Fruit fly (Drosophila melanogaster) whole organism, prepupa: ENCODE data around the gene SF2.

Source experiments
- CG15336 ChIP-seq: fragments of 200-800 bp; sonication (Bioruptor generic); IDR thresholded peaks from 2 replicates; pipeline ENCODE4 v1.3.6; 2022; ENCODE audit warnings: missing biosample characterization, missing genetic modification characterization
- CG3919 ChIP-seq: fragments of 200-800 bp; sonication (Bioruptor generic); optimal IDR thresholded peaks from 3 replicates; lab custom pipeline; 2016; ENCODE audit warnings: missing biosample characterization, missing genetic modification characterization
- CG4318 ChIP-seq: fragments of 200-800 bp; sonication (Bioruptor generic); optimal IDR thresholded peaks from 3 replicates; lab custom pipeline; 2017; ENCODE audit warnings: missing biosample characterization, mild to moderate bottlenecking, missing genetic modification characterization
- CG6792 ChIP-seq: fragments of 200-800 bp; sonication (Bioruptor generic); optimal IDR thresholded peaks from 3 replicates; lab custom pipeline; 2016; ENCODE audit warnings: missing biosample characterization, missing genetic modification characterization
- CG6808 ChIP-seq: fragments of 200-800 bp; sonication (Bioruptor generic); optimal IDR thresholded peaks from 3 replicates; lab custom pipeline; 2017; ENCODE audit warnings: missing biosample characterization, missing genetic modification characterization, mild to moderate bottlenecking, moderate library complexity, missing genetic modification reagents
- CG7368 ChIP-seq: fragments of 200-800 bp; sonication (Bioruptor generic); optimal IDR thresholded peaks from 3 replicates; lab custom pipeline; 2016; ENCODE audit warnings: missing biosample characterization, missing genetic modification characterization
- Eip93F ChIP-seq: fragments of 200-800 bp; sonication (Bioruptor generic); optimal IDR thresholded peaks from 2 replicates; lab custom pipeline; 2016; ENCODE audit warnings: missing biosample characterization, mild to moderate bottlenecking, missing genetic modification characterization
- Ets21C ChIP-seq: fragments of 200-800 bp; sonication (Bioruptor generic); optimal IDR thresholded peaks from 3 replicates; lab custom pipeline; 2016; ENCODE audit warnings: missing biosample characterization, missing genetic modification characterization
- OdsH ChIP-seq: fragments of 200-800 bp; sonication (Bioruptor generic); optimal IDR thresholded peaks from 3 replicates; lab custom pipeline; 2016; ENCODE audit warnings: missing biosample characterization, missing genetic modification characterization
- achi ChIP-seq: fragments of 200-800 bp; sonication (Bioruptor generic); optimal IDR thresholded peaks from 3 replicates; lab custom pipeline; 2016; ENCODE audit warnings: missing biosample characterization, missing genetic modification characterization
- spab ChIP-seq: fragments of 200-800 bp; sonication (Bioruptor generic); optimal IDR thresholded peaks from 2 replicates; lab custom pipeline; 2017; ENCODE audit warnings: missing biosample characterization, mild to moderate bottlenecking, missing genetic modification characterization, missing genetic modification reagents

- no peak for TF ChIP-seq CG15336 (GFP tag; lab: Robert Waterston, UW)
- no peak for TF ChIP-seq achi (GFP tag; lab: Kevin White, UChicago)
- no peak for TF ChIP-seq Ets21C (GFP tag; lab: Kevin White, UChicago)
- TF ChIP-seq CG6792 (GFP tag; lab: Kevin White, UChicago): no peak
- TF ChIP-seq OdsH (GFP tag; lab: Kevin White, UChicago): no peak
- no peak for TF ChIP-seq CG6808
- no peak for TF ChIP-seq CG7368 (GFP tag; lab: Kevin White, UChicago)
- TF ChIP-seq CG3919: no peak
- no peak for TF ChIP-seq Eip93F
- no peak for TF ChIP-seq spab (GFP tag; lab: Kevin White, UChicago)
- no peak for TF ChIP-seq CG4318
These were observed 43.8 kb upstream of the SF2 start for dm6 chr3R:16385586-16385985.
